Worm (Caenorhabditis elegans) whole organism, L4 larva: Measurements from ENCODE around the gene F25B5.5.

Experiments
- F49E8.2 ChIP-seq: sonication (generic microtip); optimal IDR thresholded peaks from 2 replicates; lab custom pipeline; 2016; ENCODE audit warnings: missing compliant biosample characterization, mild to moderate bottlenecking, missing genetic modification characterization, borderline replicate concordance
- ces-1 ChIP-seq: fragments of 150-350 bp; sonication (generic microtip); optimal IDR thresholded peaks from 4 replicates; lab custom pipeline; 2014; ENCODE audit warnings: missing biosample characterization, missing genetic modification reagents, missing genetic modification characterization
- lin-15B ChIP-seq: fragments of 150-350 bp; sonication (generic microtip); optimal IDR thresholded peaks from 3 replicates; lab custom pipeline; 2014; ENCODE audit warnings: missing biosample characterization, missing genetic modification characterization
- nhr-25 ChIP-seq: sonication (generic microtip); optimal IDR thresholded peaks from 2 replicates; lab custom pipeline; 2017; ENCODE audit warnings: missing genetic modification characterization, mild to moderate bottlenecking, missing compliant biosample characterization, antibody characterized with exemption, moderate library complexity, borderline replicate concordance; ENCODE audit not compliant: insufficient read depth

- TF ChIP-seq nhr-25 (tag; lab: Kevin White, UChicago) (no peak), lin-15B (tag; lab: Kevin White, UChicago) (no peak), F49E8.2 (tag; lab: Kevin White, UChicago) (no peak), ces-1 (GFP tag; lab: Kevin White, UChicago) (no peak)
Observed at ce11 chrIII:5942104-5942503, 3.8 kb downstream of the F25B5.5 start.
